Fruit fly (Drosophila melanogaster): ENCODE measurements around the gene Snx6.

The Snx6 gene

DNA sequence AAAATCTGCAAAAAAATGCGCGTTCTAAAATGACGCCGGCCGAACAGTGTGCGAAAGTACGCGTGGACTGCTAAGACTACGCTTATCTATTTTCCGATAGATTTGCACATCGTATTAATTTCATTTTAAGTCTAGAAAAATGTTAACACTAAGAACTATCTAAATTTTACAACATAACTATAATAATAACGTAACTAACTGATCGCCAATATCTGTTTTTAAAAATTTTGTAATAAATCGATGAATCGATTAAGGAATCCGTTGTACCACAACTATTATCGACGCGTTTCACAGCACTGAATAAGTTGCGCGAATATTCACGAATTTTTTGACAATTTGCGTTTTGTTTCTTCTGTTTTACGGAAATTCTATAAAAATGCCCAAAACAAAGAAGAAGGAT, 9.5 kb downstream of the Snx6 start, which contains the start of gene Ssb-c31a (continued):
- TF ChIP-seq spab (GFP tag; optimal IDR thresholded peaks at IDR 0.05) (no peak), net (GFP tag; optimal IDR thresholded peaks at IDR 0.05) (no peak), CG1621 (tag; optimal IDR thresholded peaks at IDR 0.05) (no peak), CG32006 (GFP tag; optimal IDR thresholded peaks at IDR 0.05) (peak; percentile 5), Ets96B (tag; optimal IDR thresholded peaks at IDR 0.05) (peak; percentile 40), fkh (GFP tag; optimal IDR thresholded peaks at IDR 0.05) (no peak), CG8319 (GFP tag; optimal IDR thresholded peaks at IDR 0.05) (peak; percentile 16), Sox15 (GFP tag; optimal IDR thresholded peaks at IDR 0.05) (no peak), CG11294 (GFP tag; IDR thresholded peaks at IDR 0.05) (no peak), Hr39 (GFP tag; optimal IDR thresholded peaks at IDR 0.05) (peak; percentile 47), Hr38 (GFP tag; optimal IDR thresholded peaks at IDR 0.05) (no peak), CG3032 (tag; optimal IDR thresholded peaks at IDR 0.05) (peak; percentile 44), svp (GFP tag) (peak; percentile 66), CG8119 (GFP tag; IDR thresholded peaks at IDR 0.05) (no peak), CG34406 (GFP tag; optimal IDR thresholded peaks at IDR 0.05) (peak; percentile 4), CG9139 (GFP tag; optimal IDR thresholded peaks at IDR 0.05) (peak; percentile 5), Ets21C (GFP tag; optimal IDR thresholded peaks at IDR 0.05) (peak; percentile 28), lz (GFP tag; optimal IDR thresholded peaks at IDR 0.05) (peak; percentile 53), esn (GFP tag; optimal IDR thresholded peaks at IDR 0.05) (peak; percentile 72), CG10631 (GFP tag; optimal IDR thresholded peaks at IDR 0.05) (peak; percentile 54), vri (GFP tag; optimal IDR thresholded peaks at IDR 0.05) (peak; percentile 46), CG31627 (GFP tag; optimal IDR thresholded peaks at IDR 0.05) (peak; percentile 60), CG6808 (GFP tag; optimal IDR thresholded peaks at IDR 0.05) (peak; percentile 50), CG7368 (GFP tag; optimal IDR thresholded peaks at IDR 0.05) (no peak), CG16779 (tag; optimal IDR thresholded peaks at IDR 0.05) (no peak), CG6854 (GFP tag; optimal IDR thresholded peaks at IDR 0.05) (no peak), achi (GFP tag; optimal IDR thresholded peaks at IDR 0.05) (peak; percentile 63), CG3919 (GFP tag; optimal IDR thresholded peaks at IDR 0.05) (peak; percentile 64), fd59A (GFP tag; optimal IDR thresholded peaks at IDR 0.05) (no peak)

DNA sequence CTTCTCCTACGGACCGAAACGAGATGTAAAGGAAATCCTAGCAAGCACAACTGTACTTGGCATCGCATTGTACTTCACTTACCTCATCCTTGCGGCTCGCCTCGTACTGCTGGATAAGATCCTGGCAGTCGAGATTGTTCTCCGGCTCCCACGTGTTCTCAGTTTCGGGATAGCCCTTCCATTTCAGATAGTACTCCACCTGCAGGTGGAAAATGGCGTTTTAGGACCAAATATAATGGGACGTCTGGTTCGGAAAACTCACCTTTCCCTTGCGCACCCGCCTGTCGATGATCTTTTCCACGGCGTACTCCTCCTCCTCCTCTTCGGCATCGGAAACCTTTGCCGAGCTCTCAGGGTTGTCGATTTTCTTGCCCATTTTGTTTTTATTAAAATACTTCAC, 10.1 kb downstream of the Snx6 start:
- no peak for TF ChIP-seq dac (GFP tag; optimal IDR thresholded peaks at IDR 0.05)

DNA sequence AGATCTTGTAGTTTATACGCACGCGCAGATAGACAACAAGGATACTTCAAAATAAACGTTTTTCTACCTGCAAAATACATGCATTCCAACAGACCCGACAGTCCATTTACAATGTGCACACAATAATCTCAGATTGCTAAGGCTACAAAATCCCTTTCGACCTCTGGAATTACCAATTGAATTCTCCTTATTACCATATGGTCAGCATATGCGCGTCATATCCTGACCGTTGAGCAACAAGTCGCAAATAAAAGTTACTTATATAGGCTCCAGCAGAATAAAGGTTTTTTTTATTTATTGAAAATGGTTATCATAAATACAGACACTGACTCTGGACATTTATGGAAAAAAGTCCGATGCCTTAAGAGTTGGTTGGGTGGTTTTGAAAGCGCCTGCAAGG, 11.2 kb downstream of the Snx6 start:
- TF ChIP-seq Sox14 (GFP tag; optimal IDR thresholded peaks at IDR 0.05) (no peak), Ets96B (tag; optimal IDR thresholded peaks at IDR 0.05) (no peak), acj6 (GFP tag; optimal IDR thresholded peaks at IDR 0.05) (no peak), CG8119 (GFP tag; IDR thresholded peaks at IDR 0.05) (no peak), CG34406 (GFP tag; optimal IDR thresholded peaks at IDR 0.05) (no peak), CG4318 (GFP tag; optimal IDR thresholded peaks at IDR 0.05) (no peak), Lpt (GFP tag; optimal IDR thresholded peaks at IDR 0.05) (no peak), CG32006 (GFP tag; optimal IDR thresholded peaks at IDR 0.05) (no peak), Sox102F (GFP tag; optimal IDR thresholded peaks at IDR 0.05) (no peak), fd85E (GFP tag; optimal IDR thresholded peaks at IDR 0.05) (no peak), Hr38 (GFP tag; optimal IDR thresholded peaks at IDR 0.05) (no peak), Smox (GFP tag; optimal IDR thresholded peaks at IDR 0.05) (no peak), CG15336 (GFP tag; IDR thresholded peaks at IDR 0.05) (no peak), dsx (GFP tag; optimal IDR thresholded peaks at IDR 0.05; ENCODE audit: poor library complexity, severe bottlenecking) (no peak), OdsH (GFP tag; optimal IDR thresholded peaks at IDR 0.05) (no peak), CG10631 (GFP tag; optimal IDR thresholded peaks at IDR 0.05) (no peak), eg (GFP tag; IDR thresholded peaks at IDR 0.05) (no peak), ss (GFP tag; optimal IDR thresholded peaks at IDR 0.05) (no peak), Ets21C (GFP tag; optimal IDR thresholded peaks at IDR 0.05) (no peak)

Data from whole organism, prepupa.